Fruit fly (Drosophila melanogaster): ENCODE measurements around the gene CG5455.

CG5455 gene

dm6 chr3R:26494247-26494646, 32.9 kb downstream of the CG5455 start (continued):
- no peak for TF ChIP-seq zfh1 (GFP tag; IDR thresholded peaks at IDR 0.05)
- no peak for TF ChIP-seq CG1603 (tag; optimal IDR thresholded peaks at IDR 0.05)
- TF ChIP-seq H2.0 (GFP tag; IDR thresholded peaks at IDR 0.05): 0 out of 2 replicates have a peak, but pooled peaks have one; percentile 9
- peak; percentile 33; the same call in 1 of the 2 replicates for TF ChIP-seq sob (GFP tag; IDR thresholded peaks at IDR 0.05)
- peak; percentile 31 for TF ChIP-seq CG17359 (tag; optimal IDR thresholded peaks at IDR 0.05)
- no peak for TF ChIP-seq CG9437 (GFP tag; optimal IDR thresholded peaks at IDR 0.05)
- peak; percentile 72 for TF ChIP-seq Med (GFP tag)
- no peak for TF ChIP-seq twi (tag; optimal IDR thresholded peaks at IDR 0.05)
- TF ChIP-seq Dek (tag; optimal IDR thresholded peaks at IDR 0.05): peak; percentile 48
- TF ChIP-seq CG7928 (GFP tag; optimal IDR thresholded peaks at IDR 0.05): no peak
- peak; percentile 23 for TF ChIP-seq HHEX (GFP tag; optimal IDR thresholded peaks at IDR 0.05)
- no peak for TF ChIP-seq tna (GFP tag; IDR thresholded peaks at IDR 0.05; ENCODE audit: partially characterized antibody)
- 0 out of 3 replicates have a peak, but pooled peaks have one; percentile 5 for TF ChIP-seq Mrtf (GFP tag; IDR thresholded peaks at IDR 0.05)
- no peak for TF ChIP-seq wek (GFP tag; optimal IDR thresholded peaks at IDR 0.05)
- TF ChIP-seq CG11504 (tag; optimal IDR thresholded peaks at IDR 0.05): peak; percentile 55
- peak; percentile 10 for TF ChIP-seq sens (GFP tag)
- peak; percentile 7 for TF ChIP-seq Dip3 (GFP tag; optimal IDR thresholded peaks at IDR 0.05)
- no peak for TF ChIP-seq shn (GFP tag; optimal IDR thresholded peaks at IDR 0.05)
- TF ChIP-seq Oaz (GFP tag; IDR thresholded peaks at IDR 0.05): 0 out of 2 replicates have a peak, but pooled peaks have one; percentile 26
- peak; percentile 67 for TF ChIP-seq Fer1 (GFP tag; optimal IDR thresholded peaks at IDR 0.05)
- 0 out of 3 replicates have a peak, but pooled peaks have one; percentile 27 for TF ChIP-seq Aef1 (GFP tag; IDR thresholded peaks at IDR 0.05)
- no peak for TF ChIP-seq phol (tag; optimal IDR thresholded peaks at IDR 0.05)
- no peak for TF ChIP-seq Blimp-1 (GFP tag; optimal IDR thresholded peaks at IDR 0.05)
- TF ChIP-seq CG6689 (GFP tag; IDR thresholded peaks at IDR 0.05): 0 out of 2 replicates have a peak, but pooled peaks have one; percentile 19
- TF ChIP-seq exex (tag; optimal IDR thresholded peaks at IDR 0.05): peak; percentile 29
- peak; percentile 57 for TF ChIP-seq gem (tag; optimal IDR thresholded peaks at IDR 0.05)
- peak; percentile 84 for TF ChIP-seq CG18599 (GFP tag; optimal IDR thresholded peaks at IDR 0.05)
- TF ChIP-seq cwo (GFP tag; optimal IDR thresholded peaks at IDR 0.05): peak; percentile 52
- TF ChIP-seq CG32767 (GFP tag; IDR thresholded peaks at IDR 0.05): 0 out of 2 replicates have a peak, but pooled peaks have one; percentile 31
- no peak for TF ChIP-seq Nf-YB (GFP tag; optimal IDR thresholded peaks at IDR 0.05)
- peak; percentile 51; the same call in 1 of the 2 replicates for TF ChIP-seq seq (GFP tag; IDR thresholded peaks at IDR 0.05)
- TF ChIP-seq prd (optimal IDR thresholded peaks at IDR 0.05): no peak
- TF ChIP-seq prd (GFP tag; IDR thresholded peaks at IDR 0.05): peak; percentile 41; the same call in 1 of the 3 replicates
- TF ChIP-seq NFAT (GFP tag; IDR thresholded peaks at IDR 0.05): peak; percentile 26; the same call in 1 of the 2 replicates
- TF ChIP-seq Nf-YA (GFP tag; IDR thresholded peaks at IDR 0.05): no peak
- peak; percentile 3 for TF ChIP-seq Bteb2 (GFP tag; optimal IDR thresholded peaks at IDR 0.05)
- no peak for TF ChIP-seq Pdp1 (GFP tag; optimal IDR thresholded peaks at IDR 0.05)
- peak; percentile 29 for TF ChIP-seq CG8924 (tag; optimal IDR thresholded peaks at IDR 0.05)
- TF ChIP-seq CG8290 (GFP tag; optimal IDR thresholded peaks at IDR 0.05): no peak
- TF ChIP-seq CG8290 (tag; optimal IDR thresholded peaks at IDR 0.05): peak in 1 of 2 experiments; percentile 10
- no peak for TF ChIP-seq TFAM (GFP tag; optimal IDR thresholded peaks at IDR 0.05)
- TF ChIP-seq Awh (GFP tag; IDR thresholded peaks at IDR 0.05): no peak
- peak; percentile 69 for TF ChIP-seq CG13894 (tag; optimal IDR thresholded peaks at IDR 0.05)
- TF ChIP-seq Ssrp (tag; optimal IDR thresholded peaks at IDR 0.05): no peak
- no peak for TF ChIP-seq CG10431 (GFP tag; optimal IDR thresholded peaks at IDR 0.05)
- TF ChIP-seq CG4282 (GFP tag; optimal IDR thresholded peaks at IDR 0.05): no peak
- no peak for TF ChIP-seq crol (GFP tag; IDR thresholded peaks at IDR 0.05)
- TF ChIP-seq pan (optimal IDR thresholded peaks at IDR 0.05): no peak
- TF ChIP-seq pan (GFP tag; optimal IDR thresholded peaks at IDR 0.05 in 1 of 2, IDR thresholded peaks at IDR 0.05 in 1 of 2): peak in 1 of 2 experiments; percentile 30
- TF ChIP-seq Meics (GFP tag; optimal IDR thresholded peaks at IDR 0.05): peak; percentile 58
- peak; percentile 33 for TF ChIP-seq D19B (GFP tag; optimal IDR thresholded peaks at IDR 0.05)
